Worm (Caenorhabditis elegans) whole organism, L4 larva: ENCODE measurements around the gene hda-5.

ENCODE experiments used
- D1046.2 ChIP-seq: fragments of 200-800 bp; sonication (Bioruptor generic); IDR thresholded peaks from 2 replicates; pipeline ENCODE4 v1.3.6; 2022; ENCODE audit warnings: missing genetic modification characterization, missing compliant biosample characterization
- T26A8.4 ChIP-seq: fragments of 200-800 bp; sonication (Bioruptor generic); IDR thresholded peaks from 2 replicates; pipeline ENCODE4 v1.3.6; 2022; ENCODE audit warnings: missing genetic modification characterization, missing compliant biosample characterization
- Y75B8A.6 ChIP-seq: fragments of 200-800 bp; sonication (Bioruptor generic); IDR thresholded peaks from 2 replicates; pipeline ENCODE4 v1.3.6; 2022; ENCODE audit warnings: missing genetic modification reagents, missing genetic modification characterization, missing compliant biosample characterization
- ceh-32 ChIP-seq: sonication (generic microtip); optimal IDR thresholded peaks from 2 replicates; lab custom pipeline; 2016; ENCODE audit warnings: mild to moderate bottlenecking, missing genetic modification characterization, missing compliant biosample characterization; ENCODE audit not compliant: poor library complexity
- cey-2 ChIP-seq: sonication (generic microtip); optimal IDR thresholded peaks from 3 replicates; lab custom pipeline; 2017; ENCODE audit warnings: missing genetic modification characterization, mild to moderate bottlenecking, missing compliant biosample characterization, antibody characterized with exemption, borderline replicate concordance; ENCODE audit not compliant: insufficient read depth
- daf-16 ChIP-seq, 3 experiments: sonication (generic microtip); optimal IDR thresholded peaks; 2 replicates each; lab custom pipeline; 2016 to 2017; ENCODE audit warnings: missing genetic modification characterization in 3 of 3, missing genetic modification reagents in 3 of 3, mild to moderate bottlenecking in 2 of 3, missing compliant biosample characterization in 2 of 3, missing biosample characterization in 1 of 3, moderate library complexity in 1 of 3
- dmd-6 ChIP-seq: fragments of 200-800 bp; sonication (Bioruptor generic); IDR thresholded peaks from 2 replicates; pipeline ENCODE4 v1.3.6; 2022; ENCODE audit warnings: missing genetic modification reagents, missing genetic modification characterization, missing compliant biosample characterization
- dmd-9 ChIP-seq: fragments of 200-800 bp; sonication (Bioruptor generic); IDR thresholded peaks from 2 replicates; pipeline ENCODE4 v1.3.6; 2022; ENCODE audit warnings: missing genetic modification reagents, missing genetic modification characterization, missing compliant biosample characterization
- dpl-1 ChIP-seq: fragments of 150-350 bp; optimal IDR thresholded peaks from 2 replicates; lab custom pipeline; 2014; ENCODE audit warnings: missing biosample characterization, missing genetic modification reagents, missing genetic modification characterization
- egl-27 ChIP-seq: sonication (generic microtip); optimal IDR thresholded peaks from 3 replicates; lab custom pipeline; 2017; ENCODE audit warnings: missing biosample characterization, missing genetic modification reagents, missing genetic modification characterization
- egl-43 ChIP-seq: fragments of 200-800 bp; sonication (Bioruptor generic); IDR thresholded peaks from 2 replicates; pipeline ENCODE4 v1.3.6; 2022; ENCODE audit warnings: missing genetic modification reagents, missing genetic modification characterization, missing compliant biosample characterization
- hif-1 ChIP-seq, 2 experiments: sonication (generic microtip); optimal IDR thresholded peaks; 2 replicates each; lab custom pipeline; 2016 to 2017; ENCODE audit warnings: missing compliant biosample characterization in 2 of 2, missing genetic modification characterization in 2 of 2, missing genetic modification reagents in 2 of 2, missing genotype in 2 of 2, mild to moderate bottlenecking in 1 of 2
- hlh-11 ChIP-seq: fragments of 200-800 bp; sonication (Bioruptor generic); optimal IDR thresholded peaks from 2 replicates; lab custom pipeline; 2018; ENCODE audit warnings: mild to moderate bottlenecking, missing genetic modification characterization, missing compliant biosample characterization
- hmg-1.1 ChIP-seq: fragments of 200-800 bp; sonication (Bioruptor generic); IDR thresholded peaks from 2 replicates; pipeline ENCODE4 v1.3.6; 2022; ENCODE audit warnings: missing genetic modification reagents, missing genetic modification characterization, missing compliant biosample characterization
- jun-1 ChIP-seq: fragments of 150-350 bp; optimal IDR thresholded peaks from 2 replicates; lab custom pipeline; 2014; ENCODE audit warnings: missing biosample characterization, missing genetic modification reagents, missing genetic modification characterization
- lin-1 ChIP-seq: fragments of 200-800 bp; sonication (Bioruptor generic); IDR thresholded peaks from 2 replicates; pipeline ENCODE4 v1.3.6; 2022; ENCODE audit warnings: missing genetic modification reagents, missing genetic modification characterization, missing compliant biosample characterization
- lin-15B ChIP-seq: fragments of 150-350 bp; sonication (generic microtip); optimal IDR thresholded peaks from 3 replicates; lab custom pipeline; 2014; ENCODE audit warnings: missing biosample characterization, missing genetic modification characterization
- lir-3 ChIP-seq: sonication (generic microtip); optimal IDR thresholded peaks from 2 replicates; lab custom pipeline; 2016; ENCODE audit warnings: mild to moderate bottlenecking, missing genetic modification characterization, missing compliant biosample characterization
- lsy-2 ChIP-seq, 2 experiments: fragments of 150-350 bp in 1 of 2; sonication (generic microtip) in 1 of 2; optimal IDR thresholded peaks; 2 replicates each; lab custom pipeline; 2014 to 2017; ENCODE audit warnings: missing biosample characterization in 2 of 2, missing genetic modification characterization in 2 of 2
- mdl-1 ChIP-seq, 2 experiments: fragments of 150-350 bp in 1 of 2; sonication (generic microtip) in 1 of 2; optimal IDR thresholded peaks; 2 replicates each; lab custom pipeline; 2014 to 2017; ENCODE audit warnings: missing biosample characterization in 2 of 2, missing genetic modification characterization in 2 of 2
- mdt-29 ChIP-seq: fragments of 200-800 bp; sonication (Bioruptor generic); IDR thresholded peaks from 2 replicates; pipeline ENCODE4 v1.3.6; 2022; ENCODE audit warnings: missing genetic modification reagents, missing genetic modification characterization, missing compliant biosample characterization
- mes-2 ChIP-seq: sonication (generic microtip); optimal IDR thresholded peaks from 2 replicates; lab custom pipeline; 2016; ENCODE audit warnings: missing genotype, mild to moderate bottlenecking, missing genetic modification characterization, missing compliant biosample characterization; ENCODE audit not compliant: poor library complexity, severe bottlenecking
- nhr-102 ChIP-seq: sonication (generic microtip); optimal IDR thresholded peaks from 2 replicates; lab custom pipeline; 2016; ENCODE audit warnings: mild to moderate bottlenecking, missing genetic modification characterization, moderate library complexity, missing compliant biosample characterization
- nhr-11 ChIP-seq: fragments of 150-350 bp; optimal IDR thresholded peaks from 2 replicates; lab custom pipeline; 2014; ENCODE audit warnings: missing biosample characterization, missing genetic modification characterization
- nhr-25 ChIP-seq: sonication (generic microtip); optimal IDR thresholded peaks from 2 replicates; lab custom pipeline; 2017; ENCODE audit warnings: missing genetic modification characterization, mild to moderate bottlenecking, missing compliant biosample characterization, antibody characterized with exemption, moderate library complexity, borderline replicate concordance; ENCODE audit not compliant: insufficient read depth
- nhr-28 ChIP-seq: fragments of 150-350 bp; optimal IDR thresholded peaks from 2 replicates; lab custom pipeline; 2014; ENCODE audit warnings: missing biosample characterization, missing genetic modification characterization
- nhr-42 ChIP-seq: fragments of 200-800 bp; sonication (Bioruptor generic); IDR thresholded peaks from 2 replicates; pipeline ENCODE4 v1.3.6; 2022; ENCODE audit warnings: missing genetic modification characterization, missing compliant biosample characterization
- nhr-6 ChIP-seq: fragments of 150-350 bp; optimal IDR thresholded peaks from 2 replicates; lab custom pipeline; 2014; ENCODE audit warnings: missing biosample characterization, missing genetic modification characterization
- pha-4 ChIP-seq, 2 experiments: fragments of 150-350 bp in 1 of 2; fragments of 200-800 bp in 1 of 2; sonication (Bioruptor generic) in 1 of 2; IDR thresholded peaks in 1 of 2; optimal IDR thresholded peaks in 1 of 2; 2 replicates each; pipeline versions ENCODE4 v1.3.6 to Lab custom; 2014 to 2022; ENCODE audit warnings: missing genetic modification characterization in 2 of 2, missing genetic modification reagents in 2 of 2, missing biosample characterization in 1 of 2, missing compliant biosample characterization in 1 of 2
- pqm-1 ChIP-seq: sonication (generic microtip); optimal IDR thresholded peaks from 2 replicates; lab custom pipeline; 2017; ENCODE audit warnings: missing biosample characterization, missing genetic modification characterization
- rbr-2 ChIP-seq: sonication (generic microtip); optimal IDR thresholded peaks from 2 replicates; lab custom pipeline; 2016; ENCODE audit warnings: missing genotype, missing genetic modification characterization, missing compliant biosample characterization
- saeg-2 ChIP-seq: fragments of 200-800 bp; sonication (Bioruptor generic); IDR thresholded peaks from 2 replicates; pipeline ENCODE4 v1.3.6; 2022; ENCODE audit warnings: missing genetic modification reagents, missing genetic modification characterization, missing compliant biosample characterization
- spr-1 ChIP-seq: sonication (generic microtip); optimal IDR thresholded peaks from 2 replicates; lab custom pipeline; 2016; ENCODE audit warnings: mild to moderate bottlenecking, missing genetic modification characterization, missing compliant biosample characterization
- spr-3 ChIP-seq: fragments of 200-800 bp; sonication (Bioruptor generic); optimal IDR thresholded peaks from 2 replicates; lab custom pipeline; 2018; ENCODE audit warnings: mild to moderate bottlenecking, missing genetic modification characterization, missing compliant biosample characterization
- tra-1 ChIP-seq: fragments of 200-800 bp; sonication (Bioruptor generic); IDR thresholded peaks from 2 replicates; pipeline ENCODE4 v1.3.6; 2022; ENCODE audit warnings: missing genetic modification reagents, missing genetic modification characterization, missing compliant biosample characterization
- unc-130 ChIP-seq: sonication (generic microtip); optimal IDR thresholded peaks from 2 replicates; lab custom pipeline; 2016; ENCODE audit warnings: missing genetic modification reagents, missing genetic modification characterization, missing compliant biosample characterization
- unc-62 ChIP-seq, 3 experiments: fragments of 150-350 bp in 1 of 3; sonication (generic microtip); optimal IDR thresholded peaks in 2 of 3; peaks in 1 of 3; 1 replicate in 1 of 3; 2 replicates in 2 of 3; lab custom pipeline; 2014 to 2017; ENCODE audit warnings: missing biosample characterization in 3 of 3, missing genetic modification characterization in 3 of 3, missing genetic modification reagents in 3 of 3, missing genotype in 1 of 3
- zfp-2 ChIP-seq: sonication (generic microtip); optimal IDR thresholded peaks from 2 replicates; lab custom pipeline; 2016; ENCODE audit warnings: mild to moderate bottlenecking, missing genetic modification characterization, missing compliant biosample characterization
- zip-11 ChIP-seq: fragments of 200-800 bp; sonication (Bioruptor generic); IDR thresholded peaks from 2 replicates; pipeline ENCODE4 v1.3.6; 2022; ENCODE audit warnings: missing genetic modification characterization, missing compliant biosample characterization
- ztf-11 ChIP-seq: fragments of 150-350 bp; optimal IDR thresholded peaks from 2 replicates; lab custom pipeline; 2014; ENCODE audit warnings: missing biosample characterization, missing genetic modification characterization

Gene hda-5

ce11 chrII:11819824-11820223 is 21.0 kb downstream of the hda-5 start, which contains the start of gene Y6D1A.2:
Y6D1A.2 (minus strand) TSS chrII:11819924.
- TF ChIP-seq nhr-11 (no peak), tra-1 (no peak), nhr-28 (no peak), zfp-2 (tag; lab: Kevin White, UChicago) (no peak)
- TF ChIP-seq, all 104 proteins: peak for 0

ce11 chrII:11823566-11824308 is 24.9 kb downstream of the hda-5 start, which contains the start of gene Y6D1A.1:
Y6D1A.1 (minus strand) TSS chrII:11823616.
- no peak for TF ChIP-seq spr-1 (tag; lab: Kevin White, UChicago)
- TF ChIP-seq hif-1 (tag; optimal IDR thresholded peaks at IDR 0.05; lab: Kevin White, UChicago), result no peak
- TF ChIP-seq unc-130 (GFP tag; lab: Kevin White, UChicago), result no peak
- TF ChIP-seq T26A8.4 (GFP tag; lab: Robert Waterston, UW), result no peak
- TF ChIP-seq unc-62 (GFP tag; optimal IDR thresholded peaks at IDR 0.05 in 1 of 2; lab: Kevin White, UChicago), result peak in 1 of 2 experiments; percentile 55
- TF ChIP-seq unc-62 (tag; optimal IDR thresholded peaks at IDR 0.05; lab: Kevin White, UChicago), result no peak
- TF ChIP-seq dmd-9 (GFP tag; lab: Robert Waterston, UW), result no peak
- TF ChIP-seq zip-11 (GFP tag; lab: Robert Waterston, UW), result no peak

DNA sequence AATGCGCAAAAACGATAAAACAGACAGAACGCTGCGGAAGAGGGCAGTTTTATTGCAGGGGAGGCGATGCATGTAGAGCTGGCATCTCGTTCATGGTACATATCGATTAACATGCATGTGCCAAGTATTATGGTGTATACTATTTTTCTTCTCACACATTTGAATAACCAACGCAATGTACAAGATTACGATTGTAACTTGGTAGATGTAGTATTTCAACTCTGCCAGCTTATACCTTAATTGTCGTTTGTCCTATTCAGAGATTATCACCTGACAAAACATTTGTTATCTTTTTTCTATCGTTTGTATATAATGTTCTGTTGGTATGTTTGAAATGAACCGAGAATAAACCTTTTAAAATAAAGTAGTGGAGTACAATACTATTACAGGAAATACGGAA is 31.1 kb downstream of the hda-5 start, which contains the start of gene pes-5:
Gene pes-5, minus strand, starts transcription at position 101 of the 400 bp plus-strand sequence.
- TF ChIP-seq mes-2 (tag; lab: Kevin White, UChicago) (no peak), cey-2 (no peak), egl-43 (GFP tag; lab: Robert Waterston, UW) (no peak), nhr-42 (no peak), zip-11 (GFP tag; lab: Robert Waterston, UW) (no peak)

DNA sequence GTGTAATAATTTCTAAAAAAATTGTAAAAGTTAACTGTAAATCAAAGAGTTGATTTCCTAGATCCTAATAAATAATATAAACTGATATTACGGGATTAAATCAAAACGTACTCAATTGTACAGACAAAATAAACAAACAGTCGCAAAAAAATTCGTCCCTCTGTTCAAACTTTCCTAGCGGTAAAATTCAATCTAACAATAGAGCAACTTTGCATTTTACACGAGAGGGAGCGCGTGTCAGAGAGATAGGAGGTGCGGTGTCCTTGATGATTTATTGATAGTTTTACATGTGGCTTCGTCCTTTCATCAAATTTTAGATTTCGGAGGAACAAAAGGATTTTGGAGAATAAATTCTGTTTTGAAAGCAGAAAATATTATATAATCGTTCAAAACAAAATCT is 31.8 kb downstream of the hda-5 start:
- TF ChIP-seq nhr-25 (tag; lab: Kevin White, UChicago), result no peak
- no peak for TF ChIP-seq hmg-1.1 (GFP tag; lab: Robert Waterston, UW)
- no peak for TF ChIP-seq nhr-102 (tag; lab: Kevin White, UChicago)
- TF ChIP-seq pqm-1 (tag; lab: Kevin White, UChicago), result peak; percentile 32
- no peak for TF ChIP-seq ztf-11
- TF ChIP-seq unc-62 (GFP tag; optimal IDR thresholded peaks at IDR 0.05 in 1 of 2; lab: Kevin White, UChicago), result peak in 1 of 2 experiments; percentile 95
- no peak for TF ChIP-seq unc-62 (tag; optimal IDR thresholded peaks at IDR 0.05; lab: Kevin White, UChicago)
- TF ChIP-seq mdl-1 (tag; optimal IDR thresholded peaks at IDR 0.05; lab: Kevin White, UChicago), result peak in 1 of 2 experiments; percentile 60
- peak in 1 of 2 experiments; percentile 60 for TF ChIP-seq lsy-2 (tag; optimal IDR thresholded peaks at IDR 0.05; lab: Kevin White, UChicago)
- TF ChIP-seq saeg-2 (GFP tag; lab: Robert Waterston, UW), result no peak
- TF ChIP-seq egl-27, result no peak
- no peak for TF ChIP-seq nhr-11
- no peak for TF ChIP-seq rbr-2
- TF ChIP-seq spr-3 (GFP tag; lab: Kevin White, UChicago), result no peak
- no peak for TF ChIP-seq lin-1 (GFP tag; lab: Robert Waterston, UW)
- peak; percentile 63 for TF ChIP-seq mes-2 (tag; lab: Kevin White, UChicago)
- peak; percentile 46 for TF ChIP-seq nhr-28
- TF ChIP-seq egl-43 (GFP tag; lab: Robert Waterston, UW), result no peak
- TF ChIP-seq lin-15B (tag; lab: Kevin White, UChicago), result no peak
- TF ChIP-seq dmd-6 (GFP tag; lab: Robert Waterston, UW), result no peak
- peak; percentile 35 for TF ChIP-seq nhr-6
- TF ChIP-seq mdt-29 (GFP tag; lab: Robert Waterston, UW), result no peak
- TF ChIP-seq Y75B8A.6 (GFP tag; lab: Robert Waterston, UW), result no peak
- no peak for TF ChIP-seq daf-16 (GFP tag; optimal IDR thresholded peaks at IDR 0.05; lab: Kevin White, UChicago)
- TF ChIP-seq daf-16 (tag; optimal IDR thresholded peaks at IDR 0.05; lab: Kevin White, UChicago), result peak; percentile 12
- TF ChIP-seq lir-3 (tag; lab: Kevin White, UChicago), result no peak
- TF ChIP-seq jun-1, result no peak
- TF ChIP-seq dpl-1 (GFP tag; lab: Kevin White, UChicago), result peak; percentile 25
- TF ChIP-seq D1046.2 (GFP tag; lab: Robert Waterston, UW), result no peak
- peak; percentile 18 for TF ChIP-seq hlh-11
- no peak for TF ChIP-seq ceh-32 (tag; lab: Kevin White, UChicago)
- no peak for TF ChIP-seq pha-4 (GFP tag; IDR thresholded peaks at IDR 0.05; lab: Robert Waterston, UW)
- TF ChIP-seq pha-4 (tag; optimal IDR thresholded peaks at IDR 0.05; lab: Kevin White, UChicago), result peak; percentile 70
- no peak for TF ChIP-seq spr-1 (tag; lab: Kevin White, UChicago)
